Worm (Caenorhabditis elegans): Measurements from ENCODE around the gene Y17G9B.8.

DNA sequence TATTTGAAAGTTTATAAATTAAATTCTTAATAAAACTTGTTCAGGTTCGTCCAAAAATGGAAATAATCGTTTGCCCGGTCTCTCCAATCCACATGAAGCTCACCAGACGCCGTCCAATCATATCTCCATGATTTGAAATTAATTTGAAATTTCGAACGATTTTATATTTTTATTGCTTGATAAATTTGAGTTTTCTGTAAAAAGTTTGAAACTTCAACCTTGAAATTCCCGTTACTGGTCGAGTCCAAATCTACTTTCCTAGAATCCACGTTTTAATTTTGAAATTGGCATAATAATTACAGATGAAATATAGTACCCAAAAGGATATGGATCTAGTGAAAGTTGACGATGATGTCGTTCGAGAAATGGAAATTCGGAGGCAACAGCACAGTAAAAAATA lies 5.8 kb upstream of the Y17G9B.8 start, which contains the start of gene npp-26:
- TF ChIP-seq unc-62 (GFP tag; optimal IDR thresholded peaks at IDR 0.05): no peak
- TF ChIP-seq K11D2.4 (GFP tag; IDR thresholded peaks at IDR 0.05): no peak
- no peak for TF ChIP-seq lsl-1 (GFP tag; optimal IDR thresholded peaks at IDR 0.05)
- no peak for TF ChIP-seq Y79H2A.3 (GFP tag; conservative IDR thresholded peaks at IDR 0.05)
- TF ChIP-seq nhr-80 (tag; optimal IDR thresholded peaks at IDR 0.05): no peak
- no peak for TF ChIP-seq hrde-1 (tag; optimal IDR thresholded peaks at IDR 0.05; ENCODE audit: borderline replicate concordance)

Measured in whole organism, young adult.